Worm (Caenorhabditis elegans) whole organism, mixed stage, embryonic: Measurements from ENCODE around the gene glo-4.

ENCODE experiments used
- ham-2 ChIP-seq: fragments of 200-800 bp; sonication (Bioruptor generic); optimal IDR thresholded peaks from 2 replicates; lab custom pipeline; 2018; ENCODE audit warnings: mild to moderate bottlenecking, missing genetic modification characterization, missing compliant biosample characterization
- hlh-1 ChIP-seq: fragments of 150-350 bp; optimal IDR thresholded peaks from 2 replicates; lab custom pipeline; 2014; ENCODE audit warnings: missing biosample characterization, missing genetic modification reagents, missing genetic modification characterization
- lin-13 ChIP-seq: fragments of 150-350 bp; optimal IDR thresholded peaks from 2 replicates; lab custom pipeline; 2014; ENCODE audit warnings: missing biosample characterization, missing genetic modification characterization
- mep-1 ChIP-seq: fragments of 150-350 bp; optimal IDR thresholded peaks from 2 replicates; lab custom pipeline; 2017; ENCODE audit warnings: missing biosample characterization, missing genetic modification reagents, missing genetic modification characterization, inconsistent platforms
- nhr-237 ChIP-seq: fragments of 150-350 bp; optimal IDR thresholded peaks from 2 replicates; lab custom pipeline; 2014; ENCODE audit warnings: missing biosample characterization, missing genetic modification characterization
- nhr-28 ChIP-seq: fragments of 150-350 bp; optimal IDR thresholded peaks from 2 replicates; lab custom pipeline; 2014; ENCODE audit warnings: missing biosample characterization, missing genetic modification characterization
- pha-4 ChIP-seq: fragments of 150-350 bp; optimal IDR thresholded peaks from 2 replicates; lab custom pipeline; 2018; ENCODE audit warnings: missing biosample characterization, missing genetic modification reagents, missing genetic modification characterization
- sem-2 ChIP-seq: fragments of 200-800 bp; sonication (Bioruptor generic); optimal IDR thresholded peaks from 2 replicates; lab custom pipeline; 2018; ENCODE audit warnings: mild to moderate bottlenecking, missing genetic modification characterization, missing compliant biosample characterization
- snpc-4 ChIP-seq: fragments of 150-350 bp; optimal IDR thresholded peaks from 2 replicates; lab custom pipeline; 2014; ENCODE audit warnings: missing biosample characterization, missing genetic modification characterization
- unc-62 ChIP-seq: fragments of 150-350 bp; optimal IDR thresholded peaks from 2 replicates; lab custom pipeline; 2014; ENCODE audit warnings: missing biosample characterization, missing genetic modification reagents, missing genetic modification characterization

- no peak for TF ChIP-seq nhr-237 (tag; lab: Kevin White, UChicago)
- TF ChIP-seq snpc-4 = no peak
- no peak for TF ChIP-seq lin-13 (tag; lab: Kevin White, UChicago)
- no peak for TF ChIP-seq nhr-28 (tag; lab: Kevin White, UChicago)
- no peak for TF ChIP-seq sem-2
- no peak for TF ChIP-seq hlh-1
- TF ChIP-seq ham-2 = no peak
- TF ChIP-seq pha-4 (tag; lab: Kevin White, UChicago) = no peak
- TF ChIP-seq unc-62 (GFP tag; lab: Kevin White, UChicago) = peak; percentile 63
- no peak for TF ChIP-seq mep-1 (tag; lab: Kevin White, UChicago)
Measured at ce11 chrV:9274127-9275042, 31.4 kb upstream of the glo-4 start.
